Fruit fly (Drosophila melanogaster): ENCODE results near the gene CG32024.

- TF ChIP-seq wek (GFP tag; optimal IDR thresholded peaks at IDR 0.05) (no peak), Hmr (GFP tag; optimal IDR thresholded peaks at IDR 0.05) (no peak), CG17802 (tag; optimal IDR thresholded peaks at IDR 0.05) (no peak), H2.0 (GFP tag; IDR thresholded peaks at IDR 0.05) (no peak), jigr1 (GFP tag; IDR thresholded peaks at IDR 0.05) (no peak), CG8290 (GFP tag; optimal IDR thresholded peaks at IDR 0.05) (no peak), CG8290 (tag; optimal IDR thresholded peaks at IDR 0.05) (no peak), TFAM (GFP tag; optimal IDR thresholded peaks at IDR 0.05) (no peak), Hr39 (optimal IDR thresholded peaks at IDR 0.05) (no peak), dimm (GFP tag; IDR thresholded peaks at IDR 0.05) (no peak), Camta (GFP tag; optimal IDR thresholded peaks at IDR 0.05) (no peak), Blimp-1 (GFP tag; optimal IDR thresholded peaks at IDR 0.05) (no peak)
Measured at dm6 chr3L:8857648-8858362, 50.4 kb downstream of the CG32024 start.

Data from whole organism, embryonic.